Worm (Caenorhabditis elegans): Measurements from ENCODE around the gene H03A11.2.

Gene H03A11.2

DNA sequence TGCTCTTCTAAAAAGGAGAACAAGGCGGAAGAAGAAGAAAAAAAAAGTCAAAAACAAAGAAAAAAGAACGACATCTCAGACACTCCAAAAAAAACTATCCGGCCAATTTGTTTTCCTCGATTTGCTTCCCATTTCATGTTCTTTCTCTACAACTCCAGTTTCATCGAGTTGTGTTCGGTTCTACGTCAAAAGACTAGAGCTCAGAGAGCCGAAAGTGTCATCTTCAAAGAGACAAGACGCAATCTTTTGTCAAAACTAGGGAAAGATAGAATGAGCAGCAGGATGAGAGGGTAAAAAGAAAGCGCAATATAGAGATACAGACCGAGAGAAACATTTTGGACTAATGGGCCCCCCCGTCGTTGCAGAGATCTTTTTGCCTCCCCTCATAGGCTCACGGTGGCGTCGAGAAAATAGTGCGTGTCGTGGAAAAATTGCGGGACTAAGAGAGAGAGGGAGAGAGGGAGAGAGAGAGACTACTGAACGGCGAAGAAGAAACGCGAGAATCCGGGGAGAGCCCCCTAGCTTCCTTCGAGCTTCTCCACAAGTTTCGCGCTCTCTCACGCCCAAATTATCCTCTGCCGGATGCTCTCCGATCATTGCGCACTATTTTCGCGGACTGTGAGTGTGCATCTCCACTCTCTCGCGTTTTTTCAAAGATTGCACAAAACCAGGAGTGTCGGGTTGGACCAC, 41.3 kb downstream of the H03A11.2 start (continued):
- TF ChIP-seq ces-1 (GFP tag; optimal IDR thresholded peaks at IDR 0.05) = no peak
- no peak for TF ChIP-seq nhr-237 (tag; optimal IDR thresholded peaks at IDR 0.05)
- TF ChIP-seq mdt-29 (GFP tag; IDR thresholded peaks at IDR 0.05) = no peak
- no peak for TF ChIP-seq ama-1 (optimal IDR thresholded peaks at IDR 0.05)

DNA sequence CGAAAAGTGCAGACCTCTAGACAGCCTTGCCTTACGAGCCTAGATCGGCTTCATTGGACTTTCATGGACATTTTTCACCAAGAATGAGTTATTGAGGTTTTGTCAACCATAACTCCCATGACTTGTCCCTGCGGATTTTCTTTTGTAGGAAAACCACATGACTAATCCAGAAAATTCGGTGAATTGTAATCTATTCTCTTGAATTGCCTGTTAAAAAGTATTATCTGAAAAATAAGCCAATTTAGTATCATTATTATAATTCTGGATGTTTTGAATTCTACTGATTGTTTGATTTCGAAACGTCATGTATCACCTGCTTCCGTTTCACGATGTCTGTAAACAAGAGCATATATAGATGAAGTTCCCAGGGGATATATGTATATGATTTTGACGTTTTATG, 41.9 kb downstream of the H03A11.2 start:
- TF ChIP-seq unc-62 (GFP tag; optimal IDR thresholded peaks at IDR 0.05 in 1 of 2) (no peak), unc-62 (tag; optimal IDR thresholded peaks at IDR 0.05) (no peak), R02D3.7 (tag; optimal IDR thresholded peaks at IDR 0.05) (no peak)

DNA sequence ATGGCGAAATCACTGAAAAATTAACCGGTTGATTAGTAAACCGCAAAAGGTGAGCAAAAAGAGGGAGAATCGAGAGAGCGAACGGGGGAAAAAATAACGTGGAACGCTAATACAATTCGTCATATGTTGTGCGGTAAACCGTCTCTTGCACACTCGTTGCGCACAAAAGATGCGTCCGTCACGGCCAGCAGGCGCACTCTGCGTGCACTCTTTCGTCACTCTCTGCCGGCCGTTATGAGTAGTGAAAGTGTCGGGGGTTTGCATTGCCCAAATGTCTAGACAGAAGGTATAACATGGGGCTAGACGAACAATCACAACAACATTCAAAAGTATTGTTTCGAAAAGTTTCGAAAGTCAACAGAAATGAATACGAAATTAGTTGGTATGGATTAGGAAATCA, 49.0 kb downstream of the H03A11.2 start, which contains the start of gene pkhm-2:
Gene pkhm-2, minus strand, starts transcription at position 12 of the 400 bp plus-strand sequence.
- TF ChIP-seq zag-1 (tag; optimal IDR thresholded peaks at IDR 0.05) (no peak), daf-12 (tag; optimal IDR thresholded peaks at IDR 0.05) (no peak), F44E2.7 (GFP tag; IDR thresholded peaks at IDR 0.05) (peak; percentile 66; the same call in 1 of the 2 replicates), zip-2 (tag; optimal IDR thresholded peaks at IDR 0.05) (peak; percentile 69), madf-9 (GFP tag; conservative IDR thresholded peaks at IDR 0.05) (peak; percentile 78), F37D6.2 (tag; optimal IDR thresholded peaks at IDR 0.05) (peak; percentile 84), dmd-9 (GFP tag; IDR thresholded peaks at IDR 0.05) (peak; percentile 75), mdt-29 (GFP tag; IDR thresholded peaks at IDR 0.05) (peak; percentile 63), Y75B8A.6 (GFP tag; IDR thresholded peaks at IDR 0.05) (no peak), Y48G9A.11 (GFP tag; IDR thresholded peaks at IDR 0.05) (no peak), mdl-1 (tag; optimal IDR thresholded peaks at IDR 0.05) (peak; percentile 5 to 68), Y5F2A.4 (GFP tag; optimal IDR thresholded peaks at IDR 0.05) (peak; percentile 12), hlh-30 (tag; optimal IDR thresholded peaks at IDR 0.05; ENCODE audit: insufficient read depth) (peak; percentile 91), dmd-6 (GFP tag; IDR thresholded peaks at IDR 0.05) (peak; percentile 86), nhr-77 (tag; optimal IDR thresholded peaks at IDR 0.05) (peak; percentile 67), duxl-1 (tag; optimal IDR thresholded peaks at IDR 0.05; ENCODE audit: poor library complexity) (peak; percentile 92), lin-38 (GFP tag; IDR thresholded peaks at IDR 0.05) (peak; percentile 83), dve-1 (tag; optimal IDR thresholded peaks at IDR 0.05; ENCODE audit: insufficient read depth) (peak; percentile 97), hmg-1.1 (GFP tag; IDR thresholded peaks at IDR 0.05) (peak; percentile 94), nhr-6 (tag; optimal IDR thresholded peaks at IDR 0.05) (peak; percentile 97), unc-130 (GFP tag; optimal IDR thresholded peaks at IDR 0.05) (no peak), ceh-32 (tag; optimal IDR thresholded peaks at IDR 0.05; ENCODE audit: poor library complexity) (peak; percentile 34), set-16 (GFP tag; IDR thresholded peaks at IDR 0.05) (peak; percentile 51; the same call in 1 of the 2 replicates), tag-97 (GFP tag; IDR thresholded peaks at IDR 0.05) (no peak), dpl-1 (GFP tag; optimal IDR thresholded peaks at IDR 0.05) (peak; percentile 86), nhr-28 (tag; optimal IDR thresholded peaks at IDR 0.05) (peak; percentile 82), nhr-111 (GFP tag; optimal IDR thresholded peaks at IDR 0.05) (peak; percentile 8), ceh-20 (GFP tag; IDR thresholded peaks at IDR 0.05) (peak; percentile 84), rbr-2 (tag; optimal IDR thresholded peaks at IDR 0.05) (peak; percentile 92), hif-1 (tag; optimal IDR thresholded peaks at IDR 0.05) (peak in 1 of 2 experiments; percentile 73), lin-39 (tag; optimal IDR thresholded peaks at IDR 0.05) (no peak), pqm-1 (tag; optimal IDR thresholded peaks at IDR 0.05) (peak; percentile 10), attf-4 (tag; optimal IDR thresholded peaks at IDR 0.05) (no peak), ctbp-1 (GFP tag; IDR thresholded peaks at IDR 0.05) (peak; percentile 78), mep-1 (tag; optimal IDR thresholded peaks at IDR 0.05) (peak; percentile 96), nhr-42 (GFP tag; IDR thresholded peaks at IDR 0.05) (peak; percentile 68; the same call in 1 of the 2 replicates), vab-7 (GFP tag; IDR thresholded peaks at IDR 0.05) (peak; percentile 45; the same call in 1 of the 2 replicates), ztf-7 (tag; optimal IDR thresholded peaks at IDR 0.05) (peak; percentile 83), madf-5 (GFP tag; IDR thresholded peaks at IDR 0.05) (no peak), T20F7.1 (GFP tag; optimal IDR thresholded peaks at IDR 0.05) (no peak), hlh-11 (tag; optimal IDR thresholded peaks at IDR 0.05) (peak; percentile 96)
